Worm (Caenorhabditis elegans) whole organism, L2 larva: Measurements from ENCODE around the gene eng-1.

ENCODE experiments used
- C34F6.9 ChIP-seq: fragments of 150-350 bp; optimal IDR thresholded peaks from 2 replicates; lab custom pipeline; 2014; ENCODE audit warnings: missing biosample characterization, missing genetic modification characterization
- F13H6.1 ChIP-seq: sonication (generic microtip); optimal IDR thresholded peaks from 2 replicates; lab custom pipeline; 2016; ENCODE audit warnings: missing genetic modification characterization, missing compliant biosample characterization
- R02D3.7 ChIP-seq: fragments of 150-350 bp; optimal IDR thresholded peaks from 2 replicates; lab custom pipeline; 2014; ENCODE audit warnings: missing biosample characterization, missing genetic modification characterization
- Y55F3AM.14 ChIP-seq: fragments of 200-800 bp; sonication (Bioruptor generic); optimal IDR thresholded peaks from 2 replicates; lab custom pipeline; 2018; ENCODE audit warnings: mild to moderate bottlenecking, missing genetic modification characterization, missing compliant biosample characterization
- ZK546.5 ChIP-seq: sonication (generic microtip); optimal IDR thresholded peaks from 2 replicates; lab custom pipeline; 2017; ENCODE audit warnings: missing biosample characterization, missing genetic modification characterization
- alr-1 ChIP-seq: fragments of 150-350 bp; optimal IDR thresholded peaks from 2 replicates; lab custom pipeline; 2014; ENCODE audit warnings: missing biosample characterization, missing genetic modification characterization
- ama-1 ChIP-seq: fragments of 150-350 bp; optimal IDR thresholded peaks from 2 replicates; lab custom pipeline; 2018; ENCODE audit warnings: inconsistent platforms
- blmp-1 ChIP-seq: sonication (generic microtip); optimal IDR thresholded peaks from 2 replicates; lab custom pipeline; 2017; ENCODE audit warnings: missing genetic modification characterization, mild to moderate bottlenecking, missing compliant biosample characterization, antibody characterized with exemption, moderate library complexity; ENCODE audit not compliant: insufficient read depth
- ceh-16 ChIP-seq: fragments of 150-350 bp; optimal IDR thresholded peaks from 2 replicates; lab custom pipeline; 2014; ENCODE audit warnings: missing biosample characterization, missing genetic modification characterization
- crh-2 ChIP-seq: sonication (generic microtip); optimal IDR thresholded peaks from 2 replicates; lab custom pipeline; 2017; ENCODE audit warnings: missing biosample characterization, missing genetic modification characterization
- dmd-4 ChIP-seq: sonication (generic microtip); optimal IDR thresholded peaks from 2 replicates; lab custom pipeline; 2017; ENCODE audit warnings: missing biosample characterization, missing genetic modification characterization
- egl-27 ChIP-seq: sonication (generic microtip); optimal IDR thresholded peaks from 3 replicates; lab custom pipeline; 2017; ENCODE audit warnings: missing biosample characterization, missing genetic modification reagents, missing genetic modification characterization
- elt-1 ChIP-seq: fragments of 150-350 bp; optimal IDR thresholded peaks from 2 replicates; lab custom pipeline; 2014; ENCODE audit warnings: missing biosample characterization, missing genetic modification characterization
- elt-3 ChIP-seq: sonication (generic microtip); optimal IDR thresholded peaks from 2 replicates; lab custom pipeline; 2017; ENCODE audit warnings: missing biosample characterization, missing genetic modification characterization
- fos-1 ChIP-seq: fragments of 150-350 bp; optimal IDR thresholded peaks from 2 replicates; lab custom pipeline; 2014; ENCODE audit warnings: missing biosample characterization, missing genetic modification characterization
- gmeb-1 ChIP-seq: fragments of 150-350 bp; optimal IDR thresholded peaks from 2 replicates; lab custom pipeline; 2014; ENCODE audit warnings: missing biosample characterization, missing genetic modification characterization
- lin-11 ChIP-seq: fragments of 150-350 bp; sonication (generic microtip); optimal IDR thresholded peaks from 2 replicates; lab custom pipeline; 2014; ENCODE audit warnings: missing biosample characterization, missing genetic modification characterization, inconsistent platforms, mixed read lengths
- lin-13 ChIP-seq: fragments of 150-350 bp; optimal IDR thresholded peaks from 2 replicates; lab custom pipeline; 2014; ENCODE audit warnings: missing biosample characterization, missing genetic modification reagents, missing genetic modification characterization
- lin-39 ChIP-seq: fragments of 150-350 bp; optimal IDR thresholded peaks from 2 replicates; lab custom pipeline; 2014; ENCODE audit warnings: missing biosample characterization, missing genetic modification reagents, missing genetic modification characterization
- lsy-2 ChIP-seq, 2 experiments: fragments of 150-350 bp in 1 of 2; sonication (generic microtip) in 1 of 2; optimal IDR thresholded peaks; 2 replicates each; lab custom pipeline; 2014 to 2017; ENCODE audit warnings: missing biosample characterization in 2 of 2, missing genetic modification characterization in 2 of 2
- mab-5 ChIP-seq: fragments of 150-350 bp; optimal IDR thresholded peaks from 2 replicates; lab custom pipeline; 2014; ENCODE audit warnings: missing biosample characterization, missing genetic modification characterization
- mbf-1 ChIP-seq: sonication (generic microtip); optimal IDR thresholded peaks from 2 replicates; lab custom pipeline; 2017; ENCODE audit warnings: missing biosample characterization, missing genetic modification characterization
- mdl-1 ChIP-seq, 2 experiments: fragments of 150-350 bp in 1 of 2; sonication (generic microtip) in 1 of 2; optimal IDR thresholded peaks; 2 replicates each; lab custom pipeline; 2017; ENCODE audit warnings: missing biosample characterization in 2 of 2, missing genetic modification characterization in 2 of 2
- nhr-10 ChIP-seq: sonication (generic microtip); optimal IDR thresholded peaks from 2 replicates; lab custom pipeline; 2017; ENCODE audit warnings: missing biosample characterization, missing genetic modification characterization
- nhr-11 ChIP-seq: fragments of 150-350 bp; optimal IDR thresholded peaks from 2 replicates; lab custom pipeline; 2014; ENCODE audit warnings: missing biosample characterization, missing genetic modification characterization
- nhr-12 ChIP-seq: fragments of 150-350 bp; optimal IDR thresholded peaks from 2 replicates; lab custom pipeline; 2014; ENCODE audit warnings: missing biosample characterization, missing genetic modification characterization
- nhr-129 ChIP-seq: fragments of 150-350 bp; optimal IDR thresholded peaks from 2 replicates; lab custom pipeline; 2014; ENCODE audit warnings: missing biosample characterization, missing genetic modification characterization
- nhr-21 ChIP-seq: fragments of 150-350 bp; optimal IDR thresholded peaks from 2 replicates; lab custom pipeline; 2014; ENCODE audit warnings: missing biosample characterization, missing genetic modification characterization
- nhr-23 ChIP-seq: fragments of 150-350 bp; optimal IDR thresholded peaks from 2 replicates; lab custom pipeline; 2014; ENCODE audit warnings: missing biosample characterization, missing genetic modification reagents, missing genetic modification characterization
- nhr-25 ChIP-seq: fragments of 150-350 bp; sonication (generic microtip); optimal IDR thresholded peaks from 3 replicates; lab custom pipeline; 2014; ENCODE audit warnings: missing biosample characterization, missing genetic modification characterization
- nhr-6 ChIP-seq: fragments of 150-350 bp; optimal IDR thresholded peaks from 2 replicates; lab custom pipeline; 2014; ENCODE audit warnings: missing biosample characterization, missing genetic modification characterization
- nhr-77 ChIP-seq: fragments of 150-350 bp; optimal IDR thresholded peaks from 2 replicates; lab custom pipeline; 2014; ENCODE audit warnings: missing biosample characterization, missing genetic modification characterization
- peb-1 ChIP-seq: fragments of 150-350 bp; optimal IDR thresholded peaks from 2 replicates; lab custom pipeline; 2014; ENCODE audit warnings: missing biosample characterization, missing genetic modification characterization
- sem-4 ChIP-seq: fragments of 150-350 bp; optimal IDR thresholded peaks from 2 replicates; lab custom pipeline; 2014; ENCODE audit warnings: missing biosample characterization, missing genetic modification reagents, missing genetic modification characterization
- skn-1 ChIP-seq: sonication (generic microtip); optimal IDR thresholded peaks from 2 replicates; lab custom pipeline; 2017; ENCODE audit warnings: missing biosample characterization, missing genetic modification characterization
- sma-3 ChIP-seq: sonication (generic microtip); optimal IDR thresholded peaks from 2 replicates; lab custom pipeline; 2016; ENCODE audit warnings: missing genetic modification reagents, missing genetic modification characterization, missing compliant biosample characterization
- snpc-4 ChIP-seq: fragments of 150-350 bp; optimal IDR thresholded peaks from 2 replicates; lab custom pipeline; 2014; ENCODE audit warnings: missing biosample characterization, missing genetic modification characterization
- unc-39 ChIP-seq: fragments of 150-350 bp; optimal IDR thresholded peaks from 2 replicates; lab custom pipeline; 2014; ENCODE audit warnings: missing biosample characterization, missing genetic modification characterization
- unc-55 ChIP-seq: fragments of 150-350 bp; sonication (generic microtip); optimal IDR thresholded peaks from 3 replicates; lab custom pipeline; 2014; ENCODE audit warnings: missing biosample characterization, missing genetic modification reagents, missing genetic modification characterization
- unc-62 ChIP-seq: fragments of 150-350 bp; optimal IDR thresholded peaks from 2 replicates; lab custom pipeline; 2014; ENCODE audit warnings: missing biosample characterization, missing genetic modification reagents, missing genetic modification characterization
- zag-1 ChIP-seq: fragments of 150-350 bp; optimal IDR thresholded peaks from 2 replicates; lab custom pipeline; 2014; ENCODE audit warnings: missing biosample characterization, missing genetic modification characterization
- ztf-1 ChIP-seq: fragments of 200-800 bp; sonication (Bioruptor generic); conservative IDR thresholded peaks from 2 replicates; pipeline ENCODE4 v1.3.6; 2022; ENCODE audit warnings: missing genetic modification characterization, missing compliant biosample characterization
- ztf-11 ChIP-seq: sonication (generic microtip); optimal IDR thresholded peaks from 2 replicates; lab custom pipeline; 2017; ENCODE audit warnings: missing biosample characterization, missing genetic modification characterization

Gene eng-1

ce11 chrIII:5876140-5876675 is 7.9 kb upstream of the eng-1 start, which contains the start of gene aldo-2:
Gene aldo-2, minus strand, starts transcription at chrIII:5876625.
- TF ChIP-seq gmeb-1 (tag; lab: Kevin White, UChicago) (peak; percentile 23), nhr-25 (tag; lab: Kevin White, UChicago) (peak; percentile 37), ceh-16 (tag; lab: Kevin White, UChicago) (peak; percentile 9), nhr-129 (peak; percentile 3), ama-1 (lab: Kevin White, UChicago) (peak; percentile 86), R02D3.7 (tag; lab: Kevin White, UChicago) (no peak), blmp-1 (peak; percentile 6), nhr-23 (no peak), F13H6.1 (tag; lab: Kevin White, UChicago) (peak; percentile 15), sma-3 (peak; percentile 8), ztf-11 (tag; lab: Kevin White, UChicago) (no peak), fos-1 (tag; lab: Kevin White, UChicago) (peak; percentile 3), nhr-21 (tag; lab: Kevin White, UChicago) (peak; percentile 25), mab-5 (tag; lab: Kevin White, UChicago) (no peak)

ce11 chrIII:5875705-5876104 is 7.4 kb upstream of the eng-1 start:
- TF ChIP-seq lin-39 (tag; lab: Kevin White, UChicago), result no peak
- TF ChIP-seq lin-13 (GFP tag; lab: Kevin White, UChicago), result peak; percentile 5

DNA sequence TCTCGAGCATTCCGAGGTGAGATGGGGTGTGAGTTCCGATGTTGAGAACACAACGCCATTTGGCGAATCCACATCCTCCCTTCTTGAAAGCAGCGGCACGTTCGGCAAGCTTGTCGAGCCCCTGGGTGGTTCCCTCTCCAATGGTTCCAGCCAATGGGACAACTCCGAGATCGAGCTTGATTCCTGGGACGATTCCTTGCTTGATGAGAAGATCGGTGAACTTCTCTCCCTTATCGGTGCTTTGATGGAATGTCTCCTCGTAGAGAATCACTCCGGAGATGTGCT is 7.1 kb upstream of the eng-1 start:
- TF ChIP-seq lsy-2 (tag; optimal IDR thresholded peaks at IDR 0.05; lab: Kevin White, UChicago) (no peak), nhr-129 (no peak), nhr-11 (tag; lab: Kevin White, UChicago) (no peak), C34F6.9 (tag; lab: Kevin White, UChicago) (no peak)

ce11 chrIII:5874664-5875417 is 6.5 kb upstream of the eng-1 start:
- no peak for TF ChIP-seq snpc-4
- TF ChIP-seq nhr-129, result peak; percentile 6

ce11 chrIII:5874263-5874662 is 6.0 kb upstream of the eng-1 start:
- TF ChIP-seq nhr-10 (tag; lab: Kevin White, UChicago) (no peak), unc-39 (no peak), ceh-16 (tag; lab: Kevin White, UChicago) (no peak), dmd-4 (tag; lab: Kevin White, UChicago) (no peak), nhr-23 (no peak), mdl-1 (tag; optimal IDR thresholded peaks at IDR 0.05; lab: Kevin White, UChicago) (peak in 1 of 2 experiments; percentile 42), mab-5 (tag; lab: Kevin White, UChicago) (no peak), fos-1 (tag; lab: Kevin White, UChicago) (peak; percentile 42), peb-1 (tag; lab: Kevin White, UChicago) (no peak), ZK546.5 (no peak), lin-11 (tag; lab: Kevin White, UChicago) (no peak), nhr-6 (tag; lab: Kevin White, UChicago) (peak; percentile 31), crh-2 (tag; lab: Kevin White, UChicago) (peak; percentile 71), nhr-25 (tag; lab: Kevin White, UChicago) (peak; percentile 56), lsy-2 (tag; optimal IDR thresholded peaks at IDR 0.05; lab: Kevin White, UChicago) (peak in 1 of 2 experiments; percentile 56), mbf-1 (tag; lab: Kevin White, UChicago) (no peak), unc-55 (no peak), F13H6.1 (tag; lab: Kevin White, UChicago) (no peak), R02D3.7 (tag; lab: Kevin White, UChicago) (no peak), ztf-1 (GFP tag; lab: Robert Waterston, UW) (no peak), sem-4 (tag; lab: Kevin White, UChicago) (no peak), lin-39 (tag; lab: Kevin White, UChicago) (no peak), Y55F3AM.14 (GFP tag; lab: Kevin White, UChicago) (no peak), ama-1 (lab: Kevin White, UChicago) (peak; percentile 87), unc-62 (peak; percentile 34), C34F6.9 (tag; lab: Kevin White, UChicago) (no peak), nhr-12 (tag; lab: Kevin White, UChicago) (no peak), elt-1 (tag; lab: Kevin White, UChicago) (no peak), nhr-129 (peak; percentile 77), egl-27 (tag; lab: Kevin White, UChicago) (no peak), snpc-4 (no peak), zag-1 (tag; lab: Kevin White, UChicago) (no peak), nhr-77 (tag; lab: Kevin White, UChicago) (no peak), alr-1 (tag; lab: Kevin White, UChicago) (no peak), gmeb-1 (tag; lab: Kevin White, UChicago) (peak; percentile 68), skn-1 (tag; lab: Kevin White, UChicago) (peak; percentile 34), elt-3 (tag; lab: Kevin White, UChicago) (no peak), nhr-21 (tag; lab: Kevin White, UChicago) (peak; percentile 96)
